Fruit fly (Drosophila melanogaster) whole organism, embryonic: Measurements from ENCODE around the gene nuf.

Source experiments
- Atf-2 ChIP-seq: fragments of 200-800 bp; sonication (Bioruptor generic); optimal IDR thresholded peaks from 2 replicates; lab custom pipeline; 2016; ENCODE audit warnings: missing biosample characterization, missing genetic modification characterization
- Bdp1 ChIP-seq: fragments of 200-800 bp; sonication (Bioruptor generic); optimal IDR thresholded peaks from 3 replicates; lab custom pipeline; 2016; ENCODE audit warnings: missing biosample characterization, missing genetic modification characterization
- CG11398 ChIP-seq: fragments of 200-800 bp; sonication (Bioruptor generic); optimal IDR thresholded peaks from 2 replicates; lab custom pipeline; 2016; ENCODE audit warnings: missing biosample characterization, missing genetic modification characterization
- CG11504 ChIP-seq: fragments of 200-800 bp; sonication (Bioruptor generic); optimal IDR thresholded peaks from 3 replicates; lab custom pipeline; 2019; ENCODE audit warnings: missing biosample characterization, mild to moderate bottlenecking, missing genetic modification characterization, moderate library complexity
- CG11695 ChIP-seq: fragments of 200-800 bp; sonication (Bioruptor generic); IDR thresholded peaks from 3 replicates; pipeline ENCODE4 v1.3.6; 2022; ENCODE audit warnings: missing biosample characterization, missing genetic modification characterization
- CG12236 ChIP-seq: fragments of 200-800 bp; sonication (Bioruptor generic); optimal IDR thresholded peaks from 2 replicates; lab custom pipeline; 2016; ENCODE audit warnings: missing biosample characterization, missing genetic modification characterization
- CG12744 ChIP-seq: fragments of 200-800 bp; sonication (Bioruptor generic); optimal IDR thresholded peaks from 2 replicates; lab custom pipeline; 2016; ENCODE audit warnings: missing biosample characterization, missing genetic modification characterization
- CG13424 ChIP-seq: fragments of 200-800 bp; sonication (Bioruptor generic); optimal IDR thresholded peaks from 2 replicates; lab custom pipeline; 2019; ENCODE audit warnings: missing biosample characterization, mild to moderate bottlenecking, missing genetic modification characterization, moderate library complexity
- CG15269 ChIP-seq: fragments of 200-800 bp; sonication (Bioruptor generic); optimal IDR thresholded peaks from 2 replicates; lab custom pipeline; 2018; ENCODE audit warnings: missing biosample characterization, mild to moderate bottlenecking, missing genetic modification characterization, moderate library complexity
- CG1647 ChIP-seq: fragments of 200-800 bp; sonication (Bioruptor generic); optimal IDR thresholded peaks from 3 replicates; lab custom pipeline; 2016; ENCODE audit warnings: missing biosample characterization, missing genetic modification characterization
- CG16779 ChIP-seq: fragments of 200-800 bp; sonication (Bioruptor generic); IDR thresholded peaks from 2 replicates; pipeline ENCODE4 v1.3.6; 2022; ENCODE audit warnings: missing biosample characterization, missing genetic modification characterization
- CG16863 ChIP-seq: fragments of 200-800 bp; sonication (Bioruptor generic); optimal IDR thresholded peaks from 3 replicates; lab custom pipeline; 2016; ENCODE audit warnings: missing biosample characterization, missing genetic modification characterization
- CG17912 ChIP-seq: fragments of 200-800 bp; sonication (Bioruptor generic); optimal IDR thresholded peaks from 2 replicates; lab custom pipeline; 2018; ENCODE audit warnings: missing biosample characterization, mild to moderate bottlenecking, missing genetic modification characterization
- CG18476 ChIP-seq: fragments of 200-800 bp; sonication (Bioruptor generic); optimal IDR thresholded peaks from 2 replicates; lab custom pipeline; 2016; ENCODE audit warnings: missing biosample characterization, mild to moderate bottlenecking, missing genetic modification characterization
- CG2889 ChIP-seq: fragments of 200-800 bp; sonication (Bioruptor generic); IDR thresholded peaks from 3 replicates; pipeline ENCODE4 v1.3.6; 2022; ENCODE audit warnings: missing biosample characterization, missing genetic modification characterization
- CG30403 ChIP-seq: fragments of 200-800 bp; sonication (Bioruptor generic); optimal IDR thresholded peaks from 3 replicates; lab custom pipeline; 2016; ENCODE audit warnings: missing biosample characterization, missing genetic modification characterization
- CG32767 ChIP-seq: fragments of 200-800 bp; sonication (Bioruptor generic); IDR thresholded peaks from 2 replicates; pipeline ENCODE4 v1.3.6; 2022; ENCODE audit warnings: missing biosample characterization, missing genetic modification characterization
- CG34224 ChIP-seq: fragments of 200-800 bp; sonication (Bioruptor generic); IDR thresholded peaks from 3 replicates; pipeline ENCODE4 v1.3.6; 2022; ENCODE audit warnings: missing biosample characterization, missing genetic modification characterization; ENCODE audit not compliant: partially characterized antibody
- CG4282 ChIP-seq: fragments of 200-800 bp; sonication (Bioruptor generic); optimal IDR thresholded peaks from 2 replicates; lab custom pipeline; 2016; ENCODE audit warnings: missing biosample characterization, missing genetic modification characterization
- CG5245 ChIP-seq: fragments of 200-800 bp; sonication (Bioruptor generic); optimal IDR thresholded peaks from 3 replicates; lab custom pipeline; 2016; ENCODE audit warnings: missing biosample characterization, missing genetic modification characterization
- CG6654 ChIP-seq: fragments of 200-800 bp; sonication (Bioruptor generic); optimal IDR thresholded peaks from 2 replicates; lab custom pipeline; 2017; ENCODE audit warnings: missing biosample characterization, mild to moderate bottlenecking, missing genetic modification characterization
- CG6683 ChIP-seq: fragments of 200-800 bp; sonication (Bioruptor generic); optimal IDR thresholded peaks from 2 replicates; lab custom pipeline; 2017; ENCODE audit warnings: missing biosample characterization, mild to moderate bottlenecking, missing genetic modification characterization, missing genetic modification reagents
- CG7987 ChIP-seq: fragments of 200-800 bp; sonication (Bioruptor generic); optimal IDR thresholded peaks from 2 replicates; lab custom pipeline; 2018; ENCODE audit warnings: missing biosample characterization, mild to moderate bottlenecking, missing genetic modification characterization, moderate library complexity
- CoRest ChIP-seq: fragments of 200-800 bp; sonication (Bioruptor generic); optimal IDR thresholded peaks from 3 replicates; lab custom pipeline; 2018; ENCODE audit warnings: missing biosample characterization, mild to moderate bottlenecking, missing genetic modification characterization, moderate library complexity
- Fer3 ChIP-seq: fragments of 200-800 bp; sonication (Bioruptor generic); optimal IDR thresholded peaks from 2 replicates; lab custom pipeline; 2018; ENCODE audit warnings: missing biosample characterization, mild to moderate bottlenecking, missing genetic modification characterization, moderate library complexity
- H15 ChIP-seq: fragments of 200-800 bp; sonication (Bioruptor generic); IDR thresholded peaks from 3 replicates; pipeline ENCODE4 v1.3.6; 2022; ENCODE audit warnings: missing biosample characterization, missing genetic modification characterization
- Nf-YB ChIP-seq: fragments of 200-800 bp; sonication (Bioruptor generic); optimal IDR thresholded peaks from 3 replicates; lab custom pipeline; 2019; ENCODE audit warnings: missing biosample characterization, mild to moderate bottlenecking, missing genetic modification characterization, moderate library complexity
- Sry-β ChIP-seq: fragments of 200-800 bp; sonication (Bioruptor generic); optimal IDR thresholded peaks from 2 replicates; lab custom pipeline; 2018; ENCODE audit warnings: missing biosample characterization, mild to moderate bottlenecking, missing genetic modification characterization, moderate library complexity
- ac ChIP-seq: fragments of 200-800 bp; sonication (Bioruptor generic); optimal IDR thresholded peaks from 3 replicates; lab custom pipeline; 2017; ENCODE audit warnings: missing biosample characterization, mild to moderate bottlenecking, missing genetic modification characterization
- al ChIP-seq: fragments of 200-800 bp; sonication (Bioruptor generic); IDR thresholded peaks from 2 replicates; pipeline ENCODE4 v1.3.6; 2022; ENCODE audit warnings: missing biosample characterization, missing genetic modification characterization
- ato ChIP-seq: fragments of 200-800 bp; sonication (Bioruptor generic); IDR thresholded peaks from 2 replicates; pipeline ENCODE4 v1.3.6; 2022; ENCODE audit warnings: missing biosample characterization, missing genetic modification characterization; ENCODE audit not compliant: partially characterized antibody
- chif ChIP-seq, 2 experiments: fragments of 200-800 bp; sonication (Bioruptor generic); optimal IDR thresholded peaks; 3 replicates each; lab custom pipeline; 2016; ENCODE audit warnings: missing biosample characterization in 2 of 2, missing genetic modification characterization in 2 of 2
- chn ChIP-seq: fragments of 200-800 bp; sonication (Bioruptor generic); optimal IDR thresholded peaks from 2 replicates; lab custom pipeline; 2016; ENCODE audit warnings: missing biosample characterization, missing genetic modification characterization
- dimm ChIP-seq: fragments of 200-800 bp; sonication (Bioruptor generic); IDR thresholded peaks from 2 replicates; pipeline ENCODE4 v1.3.6; 2022; ENCODE audit warnings: missing biosample characterization, missing genetic modification characterization
- ewg ChIP-seq: fragments of 200-800 bp; sonication (Bioruptor generic); optimal IDR thresholded peaks from 3 replicates; lab custom pipeline; 2017; ENCODE audit warnings: mild to moderate bottlenecking, missing biosample characterization, missing genetic modification reagents, missing genetic modification characterization
- grn ChIP-seq: fragments of 200-800 bp; sonication (Bioruptor generic); optimal IDR thresholded peaks from 3 replicates; lab custom pipeline; 2017; ENCODE audit warnings: missing biosample characterization, missing genetic modification characterization
- gro ChIP-seq: fragments of 200-800 bp; sonication (Bioruptor generic); optimal IDR thresholded peaks from 2 replicates; lab custom pipeline; 2016; ENCODE audit warnings: missing biosample characterization, missing genetic modification characterization
- h ChIP-seq: fragments of >200 bp; optimal IDR thresholded peaks from 2 replicates; lab custom pipeline; 2017
- jigr1 ChIP-seq: fragments of 200-800 bp; sonication (Bioruptor generic); IDR thresholded peaks from 3 replicates; pipeline ENCODE4 v1.3.6; 2022; ENCODE audit warnings: missing biosample characterization, missing genetic modification characterization
- maf-S ChIP-seq: fragments of 200-800 bp; sonication (Bioruptor generic); optimal IDR thresholded peaks from 2 replicates; lab custom pipeline; 2016; ENCODE audit warnings: missing biosample characterization, missing genetic modification characterization
- oc ChIP-seq: fragments of 200-800 bp; sonication (Bioruptor generic); optimal IDR thresholded peaks from 2 replicates; lab custom pipeline; 2018; ENCODE audit warnings: missing biosample characterization, mild to moderate bottlenecking, missing genetic modification characterization, moderate library complexity
- onecut ChIP-seq: fragments of 200-800 bp; sonication (Bioruptor generic); IDR thresholded peaks from 2 replicates; pipeline ENCODE4 v1.3.6; 2022; ENCODE audit warnings: missing biosample characterization, missing genetic modification characterization
- otp ChIP-seq: fragments of 200-800 bp; sonication (Bioruptor generic); IDR thresholded peaks from 3 replicates; pipeline ENCODE4, ENCODE4 v1.3.6; 2022; ENCODE audit warnings: missing biosample characterization, missing genetic modification characterization
- ranshi ChIP-seq: fragments of 200-800 bp; sonication (Bioruptor generic); IDR thresholded peaks from 2 replicates; pipeline ENCODE4 v1.3.6; 2022; ENCODE audit warnings: missing biosample characterization, missing genetic modification characterization
- scrt ChIP-seq: fragments of 200-800 bp; sonication (Bioruptor generic); optimal IDR thresholded peaks from 2 replicates; lab custom pipeline; 2018; ENCODE audit warnings: missing biosample characterization, mild to moderate bottlenecking, missing genetic modification characterization, moderate library complexity
- sens ChIP-seq: fragments of 200-800 bp; sonication (Bioruptor generic); peaks from one replicate; lab custom pipeline; 2016; ENCODE audit warnings: missing biosample characterization, missing genetic modification characterization
- sim ChIP-seq: fragments of 200-800 bp; sonication (Bioruptor generic); IDR thresholded peaks from 2 replicates; pipeline ENCODE4 v1.3.6; 2022; ENCODE audit warnings: missing biosample characterization, missing genetic modification characterization
- tup ChIP-seq: fragments of 200-800 bp; sonication (Bioruptor generic); optimal IDR thresholded peaks from 2 replicates; lab custom pipeline; 2016; ENCODE audit warnings: missing biosample characterization, mild to moderate bottlenecking, missing genetic modification characterization, moderate library complexity
- twi ChIP-seq: fragments of 200-800 bp; optimal IDR thresholded peaks from 2 replicates; lab custom pipeline; 2019; ENCODE audit warnings: missing biosample characterization, mild to moderate bottlenecking, missing genetic modification characterization, moderate library complexity
- usp ChIP-seq: fragments of >200 bp; optimal IDR thresholded peaks from 2 replicates; lab custom pipeline; 2017; ENCODE audit warnings: missing biosample characterization, missing genetic modification characterization
- vfl ChIP-seq: fragments of 200-800 bp; sonication (Bioruptor generic); optimal IDR thresholded peaks from 2 replicates; lab custom pipeline; 2016; ENCODE audit warnings: missing biosample characterization, missing genetic modification characterization
- vvl ChIP-seq: fragments of 200-800 bp; sonication (Bioruptor generic); IDR thresholded peaks from 2 replicates; pipeline ENCODE4 v1.3.6; 2022; ENCODE audit warnings: missing biosample characterization, missing genetic modification characterization

Gene nuf

DNA sequence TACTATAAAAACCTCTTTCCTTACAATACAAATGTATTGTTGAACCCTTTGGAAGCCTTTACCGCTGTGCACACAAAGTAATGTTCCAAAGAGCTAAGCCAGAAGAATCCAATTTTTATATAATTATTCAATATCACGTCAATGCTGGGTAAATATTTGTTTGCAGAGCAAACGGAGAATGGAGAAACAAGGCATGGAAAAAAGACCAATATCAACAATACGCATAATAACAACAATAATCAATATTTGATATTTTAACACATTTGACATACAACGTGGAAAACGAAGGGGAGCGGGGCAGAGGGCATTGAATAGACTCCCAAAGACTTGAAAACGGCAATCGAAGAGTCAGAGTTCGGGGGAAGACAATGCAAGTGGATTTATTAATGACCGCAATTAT lies 16.5 kb upstream of the nuf start (continued):
- TF ChIP-seq CG11695 (GFP tag; lab: Robert Waterston, UW): peak; percentile 63; the same call in 2 of the 3 replicates
- TF ChIP-seq usp (GFP tag; lab: Kevin White, UChicago): no peak
- no peak for TF ChIP-seq h (lab: Kevin White, UChicago)
- no peak for TF ChIP-seq CG16779
- TF ChIP-seq ranshi (GFP tag; lab: Robert Waterston, UW): peak; percentile 50; the same call in 1 of the 2 replicates
- peak; percentile 22 to 74 for TF ChIP-seq chif (GFP tag; optimal IDR thresholded peaks at IDR 0.05; lab: Kevin White, UChicago)
- peak; percentile 84 for TF ChIP-seq sens (GFP tag; lab: Kevin White, UChicago)
- TF ChIP-seq CG30403 (GFP tag; lab: Kevin White, UChicago): no peak
- peak; percentile 66 for TF ChIP-seq oc (tag; lab: Kevin White, UChicago)
- peak; percentile 33 for TF ChIP-seq CG18476 (GFP tag; lab: Kevin White, UChicago)
- no peak for TF ChIP-seq vvl (GFP tag; lab: Robert Waterston, UW)
- TF ChIP-seq vfl (GFP tag; lab: Kevin White, UChicago): no peak
- peak; percentile 45; the same call in 1 of the 2 replicates for TF ChIP-seq sim (GFP tag; lab: Robert Waterston, UW)
- TF ChIP-seq Fer3 (tag; lab: Kevin White, UChicago): peak; percentile 58
- peak; percentile 45 for TF ChIP-seq CG11398 (GFP tag; lab: Kevin White, UChicago)
- peak; percentile 29 for TF ChIP-seq gro (GFP tag; lab: Kevin White, UChicago)
- peak; percentile 4 for TF ChIP-seq CG6654 (GFP tag; lab: Kevin White, UChicago)
- TF ChIP-seq CG1647: peak; percentile 5
- peak; percentile 23 for TF ChIP-seq Atf-2
- TF ChIP-seq CoRest (tag; lab: Kevin White, UChicago): peak; percentile 70
- TF ChIP-seq twi: peak; percentile 44
- peak; percentile 81 for TF ChIP-seq CG17912 (GFP tag; lab: Kevin White, UChicago)
- peak; percentile 56 for TF ChIP-seq scrt (GFP tag; lab: Kevin White, UChicago)
- peak; percentile 37 for TF ChIP-seq Bdp1 (GFP tag; lab: Kevin White, UChicago)
- TF ChIP-seq onecut (GFP tag; lab: Robert Waterston, UW): peak; percentile 53
- TF ChIP-seq CG12236 (GFP tag; lab: Kevin White, UChicago): peak; percentile 8
- peak; percentile 47 for TF ChIP-seq Sry-β
- TF ChIP-seq chn (GFP tag; lab: Kevin White, UChicago): no peak
- peak; percentile 63 for TF ChIP-seq ac (GFP tag; lab: Kevin White, UChicago)
- TF ChIP-seq CG13424 (tag; lab: Kevin White, UChicago): peak; percentile 88
- TF ChIP-seq ewg (GFP tag; lab: Kevin White, UChicago): peak; percentile 2
- peak; percentile 72; the same call in 2 of the 3 replicates for TF ChIP-seq otp (GFP tag; lab: Robert Waterston, UW)
- TF ChIP-seq CG34224 (GFP tag; lab: Robert Waterston, UW): no peak
- peak; percentile 88 for TF ChIP-seq CG7987
- TF ChIP-seq CG4282: no peak
- peak; percentile 46 for TF ChIP-seq tup (GFP tag; lab: Kevin White, UChicago)
- no peak for TF ChIP-seq ato (GFP tag; lab: Robert Waterston, UW)
- no peak for TF ChIP-seq CG32767
- TF ChIP-seq dimm: no peak
- peak; percentile 39 for TF ChIP-seq CG16863 (GFP tag; lab: Kevin White, UChicago)
- no peak for TF ChIP-seq jigr1 (GFP tag; lab: Robert Waterston, UW)
- no peak for TF ChIP-seq grn (GFP tag; lab: Kevin White, UChicago)
- no peak for TF ChIP-seq H15 (GFP tag; lab: Robert Waterston, UW)
- no peak for TF ChIP-seq CG15269 (tag; lab: Kevin White, UChicago)
- no peak for TF ChIP-seq al (GFP tag; lab: Robert Waterston, UW)
- no peak for TF ChIP-seq CG12744 (GFP tag; lab: Kevin White, UChicago)
- no peak for TF ChIP-seq maf-S (GFP tag; lab: Kevin White, UChicago)
- TF ChIP-seq CG11504 (tag; lab: Kevin White, UChicago): no peak
- TF ChIP-seq CG5245 (GFP tag; lab: Kevin White, UChicago): no peak
- TF ChIP-seq CG2889 (GFP tag; lab: Robert Waterston, UW): no peak
- peak; percentile 54 for TF ChIP-seq CG6683
- TF ChIP-seq Nf-YB (GFP tag; lab: Kevin White, UChicago): peak; percentile 56
